Worm (Caenorhabditis elegans) whole organism, L3 larva: ENCODE results near the gene scl-20.

ENCODE experiments used
- aly-2 ChIP-seq: fragments of 150-350 bp; optimal IDR thresholded peaks from 2 replicates; lab custom pipeline; 2014; ENCODE audit warnings: missing biosample characterization, missing genetic modification characterization
- ama-1 ChIP-seq: fragments of 150-350 bp; optimal IDR thresholded peaks from 2 replicates; lab custom pipeline; 2018
- ceh-82 ChIP-seq: fragments of 150-350 bp; optimal IDR thresholded peaks from 2 replicates; lab custom pipeline; 2014; ENCODE audit warnings: missing biosample characterization, missing genetic modification characterization
- jun-1 ChIP-seq: fragments of 150-350 bp; optimal IDR thresholded peaks from 2 replicates; lab custom pipeline; 2014; ENCODE audit warnings: missing biosample characterization, missing genetic modification reagents, missing genetic modification characterization
- nhr-12 ChIP-seq: fragments of 150-350 bp; optimal IDR thresholded peaks from 2 replicates; lab custom pipeline; 2014; ENCODE audit warnings: missing biosample characterization, missing genetic modification characterization
- nhr-237 ChIP-seq: fragments of 150-350 bp; optimal IDR thresholded peaks from 2 replicates; lab custom pipeline; 2014; ENCODE audit warnings: missing biosample characterization, missing genetic modification characterization
- nhr-28 ChIP-seq: fragments of 150-350 bp; optimal IDR thresholded peaks from 2 replicates; lab custom pipeline; 2014; ENCODE audit warnings: missing biosample characterization, missing genetic modification characterization
- nhr-77 ChIP-seq: fragments of 150-350 bp; optimal IDR thresholded peaks from 2 replicates; lab custom pipeline; 2014; ENCODE audit warnings: missing biosample characterization, missing genetic modification characterization
- snpc-4 ChIP-seq: fragments of 150-350 bp; optimal IDR thresholded peaks from 2 replicates; lab custom pipeline; 2014; ENCODE audit warnings: missing biosample characterization, missing genetic modification characterization
- unc-39 ChIP-seq: sonication (generic microtip); optimal IDR thresholded peaks from 4 replicates; lab custom pipeline; 2017; ENCODE audit warnings: missing biosample characterization, missing genetic modification characterization
- unc-62 ChIP-seq: fragments of 150-350 bp; sonication (generic microtip); optimal IDR thresholded peaks from 4 replicates; lab custom pipeline; 2014; ENCODE audit warnings: missing biosample characterization, missing genetic modification reagents, missing genetic modification characterization
- zag-1 ChIP-seq: fragments of 150-350 bp; optimal IDR thresholded peaks from 2 replicates; lab custom pipeline; 2014; ENCODE audit warnings: missing biosample characterization, missing genetic modification characterization
- ztf-4 ChIP-seq: fragments of 150-350 bp; optimal IDR thresholded peaks from 2 replicates; lab custom pipeline; 2014; ENCODE audit warnings: missing biosample characterization, missing genetic modification characterization

DNA sequence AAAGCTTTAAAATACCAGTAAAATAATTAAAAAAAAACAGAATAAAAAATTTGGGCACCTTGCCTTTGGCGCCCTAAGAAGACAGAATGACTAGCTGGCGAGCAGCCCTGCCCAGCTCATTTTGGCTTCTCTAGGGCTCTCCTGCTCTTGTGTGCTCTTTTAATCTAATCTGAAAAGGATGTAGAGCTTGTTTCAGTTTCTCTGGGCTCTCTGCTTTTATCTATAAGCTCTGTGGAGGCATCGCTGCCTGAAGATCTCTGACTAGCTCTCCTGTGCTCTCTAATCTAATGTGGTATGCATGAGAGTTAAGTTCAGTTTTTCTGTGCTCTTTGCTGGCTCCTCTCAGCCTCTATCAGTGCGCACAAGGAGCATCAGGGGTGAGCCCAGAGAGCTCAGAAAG is 8.4 kb downstream of the scl-20 start:
- TF ChIP-seq zag-1 (tag; lab: Kevin White, UChicago) (no peak), snpc-4 (tag; lab: Kevin White, UChicago) (no peak), ama-1 (lab: Kevin White, UChicago) (no peak), jun-1 (tag; lab: Kevin White, UChicago) (no peak), unc-39 (no peak), aly-2 (tag; lab: Kevin White, UChicago) (no peak), nhr-237 (tag; lab: Kevin White, UChicago) (no peak), nhr-12 (tag; lab: Kevin White, UChicago) (no peak), unc-62 (GFP tag; lab: Kevin White, UChicago) (no peak), ztf-4 (tag; lab: Kevin White, UChicago) (no peak), ceh-82 (no peak), nhr-77 (tag; lab: Kevin White, UChicago) (no peak), nhr-28 (tag; lab: Kevin White, UChicago) (no peak)
